Fruit fly (Drosophila melanogaster) whole organism, embryonic: ENCODE data around the gene Rtnl1.

ENCODE experiments used
- Aef1 ChIP-seq: fragments of 200-800 bp; sonication (Bioruptor generic); IDR thresholded peaks from 3 replicates; pipeline ENCODE4 v1.3.6; 2022; ENCODE audit warnings: missing biosample characterization, missing genetic modification characterization
- Atf3 ChIP-seq: fragments of 200-800 bp; sonication (Bioruptor generic); optimal IDR thresholded peaks from 3 replicates; lab custom pipeline; 2016; ENCODE audit warnings: missing biosample characterization, missing genetic modification characterization
- B-H1 ChIP-seq: fragments of 200-800 bp; sonication (Bioruptor generic); IDR thresholded peaks from 3 replicates; pipeline ENCODE4 v1.3.6; 2022; ENCODE audit warnings: missing biosample characterization, missing genetic modification characterization
- CG10147 ChIP-seq: fragments of 200-800 bp; sonication (Bioruptor generic); optimal IDR thresholded peaks from 2 replicates; lab custom pipeline; 2019; ENCODE audit warnings: missing biosample characterization, mild to moderate bottlenecking, missing genetic modification characterization, moderate library complexity
- CG10321 ChIP-seq: fragments of 200-800 bp; sonication (Bioruptor generic); IDR thresholded peaks from 2 replicates; pipeline ENCODE4 v1.3.6; 2022; ENCODE audit warnings: missing biosample characterization, missing genetic modification characterization
- CG11247 ChIP-seq: fragments of 200-800 bp; sonication (Bioruptor generic); IDR thresholded peaks from 2 replicates; pipeline ENCODE4 v1.3.6; 2022; ENCODE audit warnings: missing biosample characterization, missing genetic modification characterization
- CG12071 ChIP-seq: fragments of 200-800 bp; sonication (Bioruptor generic); optimal IDR thresholded peaks from 3 replicates; lab custom pipeline; 2018; ENCODE audit warnings: missing biosample characterization, mild to moderate bottlenecking, missing genetic modification characterization
- CG15011 ChIP-seq: fragments of 200-800 bp; sonication (Bioruptor generic); optimal IDR thresholded peaks from 3 replicates; lab custom pipeline; 2018; ENCODE audit warnings: missing biosample characterization, mild to moderate bottlenecking, missing genetic modification characterization
- CG1603 ChIP-seq: fragments of 200-800 bp; sonication (Bioruptor generic); optimal IDR thresholded peaks from 2 replicates; lab custom pipeline; 2019; ENCODE audit warnings: missing biosample characterization, mild to moderate bottlenecking, missing genetic modification characterization, moderate library complexity
- CG17328 ChIP-seq: fragments of 200-800 bp; sonication (Bioruptor generic); IDR thresholded peaks from 2 replicates; pipeline ENCODE4 v1.3.6; 2022; ENCODE audit warnings: missing biosample characterization, missing genetic modification characterization
- CG17829 ChIP-seq: fragments of 200-800 bp; optimal IDR thresholded peaks from 2 replicates; lab custom pipeline; 2019; ENCODE audit warnings: missing biosample characterization, mild to moderate bottlenecking, missing genetic modification characterization, moderate library complexity
- CG6175 ChIP-seq: fragments of 200-800 bp; sonication (Bioruptor generic); IDR thresholded peaks from 3 replicates; pipeline ENCODE4 v1.3.6; 2022; ENCODE audit warnings: missing biosample characterization, missing genetic modification characterization
- CG6791 ChIP-seq: fragments of 200-800 bp; sonication (Bioruptor generic); IDR thresholded peaks from 3 replicates; pipeline ENCODE4 v1.3.6; 2022; ENCODE audit warnings: missing biosample characterization, missing genetic modification characterization; ENCODE audit not compliant: partially characterized antibody
- CG9437 ChIP-seq: fragments of 200-800 bp; sonication (Bioruptor generic); optimal IDR thresholded peaks from 2 replicates; lab custom pipeline; 2018; ENCODE audit warnings: missing biosample characterization, mild to moderate bottlenecking, missing genetic modification characterization
- CG9609 ChIP-seq: fragments of 200-800 bp; sonication (Bioruptor generic); optimal IDR thresholded peaks from 3 replicates; lab custom pipeline; 2016; ENCODE audit warnings: missing biosample characterization, missing genetic modification characterization
- CG9727 ChIP-seq: fragments of 200-800 bp; sonication (Bioruptor generic); optimal IDR thresholded peaks from 3 replicates; lab custom pipeline; 2017; ENCODE audit warnings: missing biosample characterization, mild to moderate bottlenecking, missing genetic modification characterization
- Dek ChIP-seq: fragments of 200-800 bp; sonication (Bioruptor generic); optimal IDR thresholded peaks from 3 replicates; lab custom pipeline; 2019; ENCODE audit warnings: missing biosample characterization, mild to moderate bottlenecking, missing genetic modification characterization, moderate library complexity
- Dfd ChIP-seq, 2 experiments: fragments of >200 bp; optimal IDR thresholded peaks; 2 replicates each; lab custom pipeline; 2017; ENCODE audit warnings: missing biosample characterization in 2 of 2, missing genetic modification characterization in 2 of 2
- Fer1 ChIP-seq: fragments of 200-800 bp; sonication (Bioruptor generic); optimal IDR thresholded peaks from 2 replicates; lab custom pipeline; 2017; ENCODE audit warnings: missing biosample characterization, mild to moderate bottlenecking, missing genetic modification characterization
- Fer2 ChIP-seq: fragments of 200-800 bp; sonication (Bioruptor generic); optimal IDR thresholded peaks from 2 replicates; lab custom pipeline; 2018; ENCODE audit warnings: missing biosample characterization, mild to moderate bottlenecking, missing genetic modification characterization, moderate library complexity
- HmgD ChIP-seq: fragments of 200-800 bp; sonication (Bioruptor generic); optimal IDR thresholded peaks from 3 replicates; lab custom pipeline; 2016; ENCODE audit warnings: missing biosample characterization, missing genetic modification characterization
- Hr3 ChIP-seq: fragments of 200-800 bp; sonication (Bioruptor generic); optimal IDR thresholded peaks from 3 replicates; lab custom pipeline; 2016; ENCODE audit warnings: missing biosample characterization, missing genetic modification characterization
- Hsf ChIP-seq: fragments of 200-800 bp; sonication (Bioruptor generic); optimal IDR thresholded peaks from 3 replicates; lab custom pipeline; 2016; ENCODE audit warnings: missing biosample characterization, missing genetic modification characterization
- Max ChIP-seq: fragments of 200-800 bp; sonication (Bioruptor generic); optimal IDR thresholded peaks from 2 replicates; lab custom pipeline; 2016; ENCODE audit warnings: missing biosample characterization, mild to moderate bottlenecking, missing genetic modification characterization
- Med ChIP-seq: fragments of 200-800 bp; sonication (Bioruptor generic); peaks from one replicate; lab custom pipeline; 2016; ENCODE audit warnings: missing biosample characterization, missing genetic modification characterization, mild to moderate bottlenecking, inconsistent platforms, moderate library complexity
- Mrtf ChIP-seq: fragments of 200-800 bp; sonication (Bioruptor generic); IDR thresholded peaks from 3 replicates; pipeline ENCODE4 v1.3.6; 2022; ENCODE audit warnings: missing biosample characterization, missing genetic modification characterization
- Neu2 ChIP-seq: fragments of 200-800 bp; sonication (Bioruptor generic); optimal IDR thresholded peaks from 3 replicates; lab custom pipeline; 2016; ENCODE audit warnings: missing biosample characterization, missing genetic modification characterization, borderline replicate concordance
- Side ChIP-seq: fragments of 200-800 bp; sonication (Bioruptor generic); optimal IDR thresholded peaks from 2 replicates; lab custom pipeline; 2016; ENCODE audit warnings: missing biosample characterization, missing genetic modification characterization
- Sox100B ChIP-seq: fragments of 200-800 bp; sonication (Bioruptor generic); optimal IDR thresholded peaks from 3 replicates; lab custom pipeline; 2018; ENCODE audit warnings: missing biosample characterization, mild to moderate bottlenecking, missing genetic modification characterization
- Spps ChIP-seq: fragments of 200-800 bp; sonication (Bioruptor generic); optimal IDR thresholded peaks from 2 replicates; lab custom pipeline; 2018; ENCODE audit warnings: missing biosample characterization, mild to moderate bottlenecking, missing genetic modification characterization
- aop ChIP-seq: fragments of 200-800 bp; sonication (Bioruptor generic); IDR thresholded peaks from 2 replicates; pipeline ENCODE4 v1.3.6; 2022; ENCODE audit warnings: missing biosample characterization, missing genetic modification characterization
- ase ChIP-seq: fragments of 200-800 bp; sonication (Bioruptor generic); IDR thresholded peaks from 3 replicates; pipeline ENCODE4 v1.3.6; 2022; ENCODE audit warnings: missing biosample characterization, missing genetic modification characterization
- crc ChIP-seq: fragments of 200-800 bp; sonication (Bioruptor generic); optimal IDR thresholded peaks from 2 replicates; lab custom pipeline; 2016; ENCODE audit warnings: missing biosample characterization, missing genetic modification characterization
- crol ChIP-seq: fragments of 200-800 bp; sonication (Bioruptor generic); IDR thresholded peaks from 2 replicates; pipeline ENCODE4 v1.3.6; 2022; ENCODE audit warnings: missing biosample characterization, missing genetic modification characterization
- emc ChIP-seq: fragments of 200-800 bp; sonication (Bioruptor generic); optimal IDR thresholded peaks from 2 replicates; lab custom pipeline; 2016; ENCODE audit warnings: missing biosample characterization, missing genetic modification characterization
- gsb-n ChIP-seq: fragments of 200-800 bp; sonication (Bioruptor generic); optimal IDR thresholded peaks from 3 replicates; lab custom pipeline; 2018; ENCODE audit warnings: missing biosample characterization, mild to moderate bottlenecking, missing genetic modification characterization
- ham ChIP-seq: fragments of 200-800 bp; sonication (Bioruptor generic); IDR thresholded peaks from 2 replicates; pipeline ENCODE4 v1.3.6; 2022; ENCODE audit warnings: missing biosample characterization, missing genetic modification characterization
- hbn ChIP-seq: fragments of 200-800 bp; sonication (Bioruptor generic); IDR thresholded peaks from 2 replicates; pipeline ENCODE4 v1.3.6; 2022; ENCODE audit warnings: missing biosample characterization, missing genetic modification characterization; ENCODE audit not compliant: partially characterized antibody
- her ChIP-seq: fragments of 200-800 bp; sonication (Bioruptor generic); optimal IDR thresholded peaks from 2 replicates; lab custom pipeline; 2016; ENCODE audit warnings: missing biosample characterization, missing genetic modification characterization
- lab ChIP-seq: fragments of 200-800 bp; sonication (Bioruptor generic); optimal IDR thresholded peaks from 3 replicates; lab custom pipeline; 2017; ENCODE audit warnings: missing biosample characterization, missing genetic modification characterization, mild to moderate bottlenecking, moderate library complexity, missing genetic modification reagents
- maf-S ChIP-seq: fragments of 200-800 bp; sonication (Bioruptor generic); optimal IDR thresholded peaks from 2 replicates; lab custom pipeline; 2016; ENCODE audit warnings: missing biosample characterization, missing genetic modification characterization
- mld ChIP-seq: fragments of 200-800 bp; sonication (Bioruptor generic); IDR thresholded peaks from 3 replicates; pipeline ENCODE4 v1.3.6; 2022; ENCODE audit warnings: missing biosample characterization, missing genetic modification characterization; ENCODE audit not compliant: partially characterized antibody
- pita ChIP-seq: fragments of 200-800 bp; sonication (Bioruptor generic); optimal IDR thresholded peaks from 2 replicates; lab custom pipeline; 2017; ENCODE audit warnings: missing biosample characterization, mild to moderate bottlenecking, missing genetic modification characterization
- pzg ChIP-seq: fragments of 200-800 bp; sonication (Bioruptor generic); optimal IDR thresholded peaks from 3 replicates; lab custom pipeline; 2018; ENCODE audit warnings: missing biosample characterization, mild to moderate bottlenecking, missing genetic modification characterization, moderate library complexity
- repo ChIP-seq: fragments of 200-800 bp; sonication (Bioruptor generic); optimal IDR thresholded peaks from 2 replicates; lab custom pipeline; 2016; ENCODE audit warnings: missing biosample characterization, missing genetic modification characterization
- sd ChIP-seq: fragments of 200-800 bp; sonication (Bioruptor generic); optimal IDR thresholded peaks from 3 replicates; lab custom pipeline; 2018; ENCODE audit warnings: missing biosample characterization, mild to moderate bottlenecking, missing genetic modification characterization, moderate library complexity
- so ChIP-seq: fragments of 200-800 bp; sonication (Bioruptor generic); IDR thresholded peaks from 3 replicates; pipeline ENCODE4 v1.3.6; 2022; ENCODE audit warnings: missing biosample characterization, missing genetic modification characterization
- tap ChIP-seq: fragments of 200-800 bp; optimal IDR thresholded peaks from 3 replicates; lab custom pipeline; 2019; ENCODE audit warnings: missing biosample characterization, mild to moderate bottlenecking, missing genetic modification characterization, moderate library complexity
- wdn ChIP-seq: fragments of 200-800 bp; sonication (Bioruptor generic); IDR thresholded peaks from 2 replicates; pipeline ENCODE4 v1.3.6; 2022; ENCODE audit warnings: missing biosample characterization, missing genetic modification characterization

Gene Rtnl1

dm6 chr2L:5044892-5045619 lies 35.5 kb upstream of the Rtnl1 start (continued):
- TF ChIP-seq CG11247 (GFP tag; lab: Robert Waterston, UW) (peak; percentile 16; the same call in 1 of the 2 replicates), gsb-n (tag; lab: Kevin White, UChicago) (peak; percentile 32), CG6175 (GFP tag; lab: Robert Waterston, UW) (no peak), ase (GFP tag; lab: Robert Waterston, UW) (peak; percentile 54; the same call in 2 of the 3 replicates), Fer2 (tag; lab: Kevin White, UChicago) (no peak), crol (GFP tag; lab: Robert Waterston, UW) (no peak), Med (GFP tag; lab: Kevin White, UChicago) (peak; percentile 92), CG9437 (peak; percentile 74), Side (GFP tag; lab: Kevin White, UChicago) (peak; percentile 7), Dek (tag; lab: Kevin White, UChicago) (peak; percentile 34), mld (GFP tag; lab: Robert Waterston, UW) (no peak), CG10147 (GFP tag; lab: Kevin White, UChicago) (peak; percentile 8), lab (peak; percentile 67), CG9609 (GFP tag; lab: Kevin White, UChicago) (peak; percentile 5), pita (GFP tag; lab: Kevin White, UChicago) (no peak), maf-S (GFP tag; lab: Kevin White, UChicago) (peak; percentile 4), CG1603 (peak; percentile 14), CG9727 (peak; percentile 60), Hsf (GFP tag; lab: Kevin White, UChicago) (peak; percentile 27), Spps (no peak), hbn (GFP tag; lab: Robert Waterston, UW) (no peak), tap (tag; lab: Kevin White, UChicago) (peak; percentile 23), Neu2 (GFP tag; lab: Kevin White, UChicago) (no peak), CG15011 (GFP tag; lab: Kevin White, UChicago) (peak; percentile 21), CG10321 (GFP tag; lab: Robert Waterston, UW) (0 out of 2 replicates have a peak, but pooled peaks have one; percentile 35), HmgD (no peak), Hr3 (GFP tag; lab: Kevin White, UChicago) (peak; percentile 41), ham (no peak; the same call in 1 of the 2 replicates), repo (GFP tag; lab: Kevin White, UChicago) (peak; percentile 48), crc (GFP tag; lab: Kevin White, UChicago) (no peak), pzg (GFP tag; lab: Kevin White, UChicago) (no peak), CG17328 (peak; percentile 13; the same call in 1 of the 2 replicates), B-H1 (GFP tag; lab: Robert Waterston, UW) (0 out of 3 replicates have a peak, but pooled peaks have one; percentile 10), emc (no peak), sd (tag; lab: Kevin White, UChicago) (peak; percentile 28), Fer1 (GFP tag; lab: Kevin White, UChicago) (peak; percentile 26), Aef1 (peak; percentile 30; the same call in 1 of the 3 replicates), wdn (0 out of 2 replicates have a peak, but pooled peaks have one; percentile 27), Mrtf (no peak), Sox100B (GFP tag; lab: Kevin White, UChicago) (peak; percentile 78), aop (GFP tag; lab: Robert Waterston, UW) (no peak), Atf3 (GFP tag; lab: Kevin White, UChicago) (peak; percentile 5), Max (GFP tag; lab: Kevin White, UChicago) (peak; percentile 42), so (GFP tag; lab: Robert Waterston, UW) (0 out of 3 replicates have a peak, but pooled peaks have one; percentile 39), CG17829 (tag; lab: Kevin White, UChicago) (peak; percentile 42), her (GFP tag; lab: Kevin White, UChicago) (peak; percentile 34), Dfd (GFP tag; optimal IDR thresholded peaks at IDR 0.05; lab: Kevin White, UChicago) (no peak), CG12071 (no peak), CG6791 (GFP tag; lab: Robert Waterston, UW) (no peak)
